Worm (Caenorhabditis elegans) whole organism, late embryonic: ENCODE results near the gene vps-33.2.

Experiments
- C08G9.2 ChIP-seq: sonication (generic microtip); optimal IDR thresholded peaks from 2 replicates; lab custom pipeline; 2016; ENCODE audit warnings: mild to moderate bottlenecking, missing genetic modification characterization, moderate library complexity, missing compliant biosample characterization
- C38D4.7 ChIP-seq: fragments of 200-800 bp; sonication (Bioruptor generic); optimal IDR thresholded peaks from 2 replicates; lab custom pipeline; 2018; ENCODE audit warnings: mild to moderate bottlenecking, missing genetic modification characterization, moderate library complexity, missing compliant biosample characterization
- F13H6.1 ChIP-seq: sonication (generic microtip); optimal IDR thresholded peaks from 2 replicates; lab custom pipeline; 2016; ENCODE audit warnings: missing genetic modification characterization, missing compliant biosample characterization
- K02D7.2 ChIP-seq: sonication (generic microtip); optimal IDR thresholded peaks from 2 replicates; lab custom pipeline; 2017; ENCODE audit warnings: mild to moderate bottlenecking, missing genetic modification characterization, missing compliant biosample characterization
- K09A11.1 ChIP-seq: sonication (generic microtip); optimal IDR thresholded peaks from 2 replicates; lab custom pipeline; 2017; ENCODE audit warnings: antibody characterized with exemption, mild to moderate bottlenecking, missing genetic modification characterization, missing compliant biosample characterization; ENCODE audit not compliant: insufficient read depth
- T23F11.4 ChIP-seq: fragments of 200-800 bp; sonication (Bioruptor generic); optimal IDR thresholded peaks from 2 replicates; lab custom pipeline; 2018; ENCODE audit warnings: mild to moderate bottlenecking, missing genetic modification characterization, missing compliant biosample characterization
- ahr-1 ChIP-seq: sonication (generic microtip); optimal IDR thresholded peaks from 2 replicates; lab custom pipeline; 2016; ENCODE audit warnings: missing genetic modification characterization, missing compliant biosample characterization
- ceh-14 ChIP-seq: sonication (generic microtip); optimal IDR thresholded peaks from 2 replicates; lab custom pipeline; 2016; ENCODE audit warnings: missing genotype, missing genetic modification characterization, missing compliant biosample characterization
- ceh-18 ChIP-seq: sonication (generic microtip); optimal IDR thresholded peaks from 2 replicates; lab custom pipeline; 2016; ENCODE audit warnings: missing genetic modification characterization, missing compliant biosample characterization
- ceh-2 ChIP-seq: sonication (generic microtip); optimal IDR thresholded peaks from 2 replicates; lab custom pipeline; 2016; ENCODE audit warnings: missing genotype, missing genetic modification characterization, missing compliant biosample characterization
- ceh-24 ChIP-seq: sonication (generic microtip); optimal IDR thresholded peaks from 2 replicates; lab custom pipeline; 2016; ENCODE audit warnings: mild to moderate bottlenecking, missing genetic modification characterization, missing compliant biosample characterization
- ceh-30 ChIP-seq: fragments of 150-350 bp; optimal IDR thresholded peaks from 2 replicates; lab custom pipeline; 2014; ENCODE audit warnings: missing biosample characterization, missing genetic modification characterization
- ceh-31 ChIP-seq: sonication (generic microtip); optimal IDR thresholded peaks from 2 replicates; lab custom pipeline; 2016; ENCODE audit warnings: missing genetic modification characterization, missing compliant biosample characterization
- ceh-34 ChIP-seq: sonication (generic microtip); optimal IDR thresholded peaks from 2 replicates; lab custom pipeline; 2016; ENCODE audit warnings: mild to moderate bottlenecking, missing genetic modification characterization, missing compliant biosample characterization
- ceh-45 ChIP-seq: fragments of 200-800 bp; sonication (Bioruptor generic); IDR thresholded peaks from 2 replicates; pipeline ENCODE4 v1.3.6; 2022; ENCODE audit warnings: missing genetic modification reagents, missing genetic modification characterization, missing compliant biosample characterization
- ceh-6 ChIP-seq: fragments of 200-800 bp; sonication (Bioruptor generic); optimal IDR thresholded peaks from 2 replicates; lab custom pipeline; 2018; ENCODE audit warnings: mild to moderate bottlenecking, missing genetic modification characterization, missing compliant biosample characterization
- che-1 ChIP-seq: sonication (generic microtip); optimal IDR thresholded peaks from 2 replicates; lab custom pipeline; 2016; ENCODE audit warnings: mild to moderate bottlenecking, missing genetic modification characterization, missing compliant biosample characterization
- dmd-4 ChIP-seq: sonication (generic microtip); optimal IDR thresholded peaks from 2 replicates; lab custom pipeline; 2016; ENCODE audit warnings: borderline replicate concordance, missing genetic modification characterization, missing compliant biosample characterization
- dve-1 ChIP-seq: sonication (generic microtip); optimal IDR thresholded peaks from 2 replicates; lab custom pipeline; 2017; ENCODE audit warnings: antibody characterized with exemption, mild to moderate bottlenecking, missing genetic modification characterization, missing compliant biosample characterization
- elt-2 ChIP-seq: sonication (generic microtip); optimal IDR thresholded peaks from 2 replicates; lab custom pipeline; 2016; ENCODE audit warnings: missing genetic modification reagents, missing genetic modification characterization, missing compliant biosample characterization
- ets-4 ChIP-seq: sonication (generic microtip); optimal IDR thresholded peaks from 2 replicates; lab custom pipeline; 2016; ENCODE audit warnings: missing genetic modification characterization, missing compliant biosample characterization
- eyg-1 ChIP-seq: sonication (generic microtip); optimal IDR thresholded peaks from 2 replicates; lab custom pipeline; 2016; ENCODE audit warnings: missing genotype, missing genetic modification characterization, missing compliant biosample characterization
- fax-1 ChIP-seq: sonication (generic microtip); optimal IDR thresholded peaks from 2 replicates; lab custom pipeline; 2016; ENCODE audit warnings: missing genotype, missing genetic modification characterization, missing compliant biosample characterization
- fkh-10 ChIP-seq: fragments of 150-350 bp; optimal IDR thresholded peaks from 2 replicates; lab custom pipeline; 2014; ENCODE audit warnings: missing biosample characterization, missing genetic modification reagents, missing genetic modification characterization
- fkh-6 ChIP-seq: sonication (generic microtip); optimal IDR thresholded peaks from 2 replicates; lab custom pipeline; 2016; ENCODE audit warnings: missing genetic modification characterization, missing compliant biosample characterization
- gmeb-2 ChIP-seq: sonication (generic microtip); optimal IDR thresholded peaks from 2 replicates; lab custom pipeline; 2016; ENCODE audit warnings: missing genetic modification characterization, inconsistent platforms, missing compliant biosample characterization
- hlh-13 ChIP-seq: fragments of 200-800 bp; sonication (Bioruptor generic); optimal IDR thresholded peaks from 2 replicates; lab custom pipeline; 2018; ENCODE audit warnings: mild to moderate bottlenecking, missing genetic modification characterization, missing compliant biosample characterization
- hlh-15 ChIP-seq: sonication (generic microtip); optimal IDR thresholded peaks from 2 replicates; lab custom pipeline; 2016; ENCODE audit warnings: missing genetic modification characterization, missing compliant biosample characterization
- hlh-30 ChIP-seq: sonication (generic microtip); optimal IDR thresholded peaks from 2 replicates; lab custom pipeline; 2017; ENCODE audit warnings: antibody characterized with exemption, missing genetic modification characterization, missing compliant biosample characterization; ENCODE audit not compliant: insufficient read depth
- hlh-8 ChIP-seq: sonication (generic microtip); optimal IDR thresholded peaks from 2 replicates; lab custom pipeline; 2016; ENCODE audit warnings: missing genotype, missing genetic modification characterization, missing compliant biosample characterization
- lim-6 ChIP-seq: sonication (generic microtip); optimal IDR thresholded peaks from 2 replicates; lab custom pipeline; 2016; ENCODE audit warnings: missing genetic modification characterization, missing compliant biosample characterization
- lin-11 ChIP-seq: fragments of 200-800 bp; sonication (Bioruptor generic); optimal IDR thresholded peaks from 2 replicates; lab custom pipeline; 2018; ENCODE audit warnings: mild to moderate bottlenecking, missing genetic modification characterization, missing compliant biosample characterization
- mec-3 ChIP-seq: sonication (generic microtip); optimal IDR thresholded peaks from 2 replicates; lab custom pipeline; 2016; ENCODE audit warnings: borderline replicate concordance, missing genetic modification characterization, missing compliant biosample characterization
- nfya-1 ChIP-seq: sonication (generic microtip); optimal IDR thresholded peaks from 2 replicates; lab custom pipeline; 2017; ENCODE audit warnings: missing genetic modification characterization, mild to moderate bottlenecking, missing compliant biosample characterization, antibody characterized with exemption, moderate library complexity
- nhr-11 ChIP-seq: fragments of 150-350 bp; optimal IDR thresholded peaks from 2 replicates; lab custom pipeline; 2014; ENCODE audit warnings: missing biosample characterization, missing genetic modification characterization
- nhr-232 ChIP-seq: sonication (generic microtip); optimal IDR thresholded peaks from 2 replicates; lab custom pipeline; 2016; ENCODE audit warnings: missing genetic modification characterization, missing compliant biosample characterization
- npax-4 ChIP-seq: sonication (generic microtip); optimal IDR thresholded peaks from 2 replicates; lab custom pipeline; 2016; ENCODE audit warnings: missing genetic modification characterization, missing compliant biosample characterization
- odd-2 ChIP-seq: sonication (generic microtip); optimal IDR thresholded peaks from 2 replicates; lab custom pipeline; 2017; ENCODE audit warnings: antibody characterized with exemption, mild to moderate bottlenecking, missing genetic modification characterization, missing compliant biosample characterization
- pat-9 ChIP-seq: fragments of 200-800 bp; sonication (Bioruptor generic); optimal IDR thresholded peaks from 2 replicates; lab custom pipeline; 2018; ENCODE audit warnings: mild to moderate bottlenecking, missing genetic modification characterization, moderate library complexity, missing compliant biosample characterization
- pax-1 ChIP-seq: fragments of 150-350 bp; optimal IDR thresholded peaks from 2 replicates; lab custom pipeline; 2014; ENCODE audit warnings: missing biosample characterization, missing genetic modification characterization
- pha-2 ChIP-seq: sonication (generic microtip); optimal IDR thresholded peaks from 2 replicates; lab custom pipeline; 2017; ENCODE audit warnings: mild to moderate bottlenecking, missing genetic modification characterization, missing compliant biosample characterization
- pros-1 ChIP-seq: fragments of 150-350 bp; optimal IDR thresholded peaks from 2 replicates; lab custom pipeline; 2014; ENCODE audit warnings: missing biosample characterization, missing genetic modification reagents, missing genetic modification characterization
- ref-2 ChIP-seq: sonication (generic microtip); optimal IDR thresholded peaks from 2 replicates; lab custom pipeline; 2016; ENCODE audit warnings: missing genetic modification characterization, missing compliant biosample characterization
- sdc-2 ChIP-seq: sonication (generic microtip); optimal IDR thresholded peaks from 2 replicates; lab custom pipeline; 2016; ENCODE audit warnings: missing genotype, missing genetic modification characterization, missing compliant biosample characterization
- sox-4 ChIP-seq: sonication (generic microtip); optimal IDR thresholded peaks from 2 replicates; lab custom pipeline; 2017; ENCODE audit warnings: mild to moderate bottlenecking, missing genetic modification characterization, inconsistent platforms, missing compliant biosample characterization
- syd-9 ChIP-seq: sonication (generic microtip); optimal IDR thresholded peaks from 2 replicates; lab custom pipeline; 2016; ENCODE audit warnings: mild to moderate bottlenecking, missing genetic modification characterization, moderate library complexity, missing compliant biosample characterization
- tbx-2 ChIP-seq: sonication (generic microtip); optimal IDR thresholded peaks from 2 replicates; lab custom pipeline; 2016; ENCODE audit warnings: missing genetic modification characterization, missing compliant biosample characterization
- unc-3 ChIP-seq, 2 experiments: fragments of 200-800 bp in 1 of 2; sonication (Bioruptor generic) in 1 of 2; sonication (generic microtip) in 1 of 2; conservative IDR thresholded peaks in 1 of 2; optimal IDR thresholded peaks in 1 of 2; 2 replicates each; pipeline versions ENCODE4 v1.3.6 to Lab custom; 2016 to 2022; ENCODE audit warnings: missing compliant biosample characterization in 2 of 2, missing genetic modification characterization in 2 of 2, missing genetic modification reagents in 1 of 2
- unc-55 ChIP-seq: sonication (generic microtip); optimal IDR thresholded peaks from 2 replicates; lab custom pipeline; 2017; ENCODE audit warnings: missing biosample characterization, missing genetic modification reagents, missing genetic modification characterization
- zip-5 ChIP-seq: sonication (generic microtip); optimal IDR thresholded peaks from 2 replicates; lab custom pipeline; 2016; ENCODE audit warnings: missing genetic modification characterization, missing compliant biosample characterization
- ztf-16 ChIP-seq: sonication (generic microtip); optimal IDR thresholded peaks from 2 replicates; lab custom pipeline; 2017; ENCODE audit warnings: missing genetic modification characterization, missing compliant biosample characterization

vps-33.2 gene

DNA sequence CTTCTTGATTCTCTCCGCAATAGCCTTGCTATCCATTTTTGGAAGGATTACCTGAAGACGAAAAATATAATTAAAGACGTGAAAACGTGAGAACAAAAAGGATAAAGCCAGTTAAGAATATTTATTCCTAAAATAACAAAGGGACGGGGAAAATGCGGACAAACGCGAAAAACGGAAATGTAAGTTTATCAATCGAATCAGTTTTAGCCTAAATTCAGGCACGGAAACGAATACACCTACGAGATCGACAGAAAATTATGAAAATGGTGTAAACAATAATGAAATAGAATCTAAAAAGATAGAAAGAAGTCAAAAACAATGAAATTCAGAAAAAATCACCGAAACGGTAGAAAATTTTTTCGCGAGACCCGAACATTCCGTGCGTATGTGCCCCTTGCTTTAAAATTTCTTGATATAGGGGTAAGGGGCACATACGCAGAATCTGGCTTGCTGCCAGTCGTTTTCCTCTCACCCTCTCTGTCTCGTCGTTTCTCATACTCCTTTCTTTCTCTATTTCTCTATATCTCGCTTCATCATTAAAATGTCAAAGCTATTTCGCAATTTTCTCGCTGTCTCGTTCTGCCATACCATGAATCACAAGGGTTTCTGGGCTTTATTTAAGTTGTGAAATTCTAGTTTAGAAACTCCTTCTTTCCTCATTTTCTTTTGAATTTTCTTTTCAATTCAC lies 12.3 kb upstream of the vps-33.2 start, which contains the start of gene icd-1:
Gene icd-1, minus strand, starts transcription at position 51 of the 688 bp plus-strand sequence.
- TF ChIP-seq ceh-31 (tag; lab: Kevin White, UChicago) (peak; percentile 88), ceh-14 (tag; lab: Kevin White, UChicago) (peak; percentile 68), syd-9 (tag; lab: Kevin White, UChicago) (peak; percentile 54), pha-2 (tag; lab: Kevin White, UChicago) (no peak), hlh-15 (no peak), pat-9 (no peak), T23F11.4 (GFP tag; lab: Kevin White, UChicago) (no peak), pros-1 (tag; lab: Kevin White, UChicago) (peak; percentile 59), tbx-2 (tag; lab: Kevin White, UChicago) (peak; percentile 87), ceh-24 (tag; lab: Kevin White, UChicago) (no peak), sox-4 (tag; lab: Kevin White, UChicago) (no peak), dmd-4 (tag; lab: Kevin White, UChicago) (no peak), unc-3 (GFP tag; conservative IDR thresholded peaks at IDR 0.05; lab: Robert Waterston, UW) (no peak), unc-3 (tag; optimal IDR thresholded peaks at IDR 0.05; lab: Kevin White, UChicago) (no peak), npax-4 (tag; lab: Kevin White, UChicago) (no peak), unc-55 (GFP tag; lab: Kevin White, UChicago) (peak; percentile 97), fkh-6 (no peak), nhr-232 (tag; lab: Kevin White, UChicago) (no peak), sdc-2 (tag; lab: Kevin White, UChicago) (no peak), ceh-2 (no peak), lin-11 (tag; lab: Kevin White, UChicago) (no peak), C38D4.7 (GFP tag; lab: Kevin White, UChicago) (no peak), gmeb-2 (tag; lab: Kevin White, UChicago) (no peak), K02D7.2 (tag; lab: Kevin White, UChicago) (no peak), ahr-1 (tag; lab: Kevin White, UChicago) (no peak), elt-2 (tag; lab: Kevin White, UChicago) (peak; percentile 66), ceh-6 (GFP tag; lab: Kevin White, UChicago) (no peak), ztf-16 (tag; lab: Kevin White, UChicago) (no peak), fax-1 (peak; percentile 0), eyg-1 (tag; lab: Kevin White, UChicago) (no peak), K09A11.1 (peak; percentile 60), ref-2 (tag; lab: Kevin White, UChicago) (peak; percentile 78), ceh-30 (tag; lab: Kevin White, UChicago) (peak; percentile 82), fkh-10 (GFP tag; lab: Kevin White, UChicago) (no peak), mec-3 (tag; lab: Kevin White, UChicago) (no peak), ceh-18 (peak; percentile 93), lim-6 (tag; lab: Kevin White, UChicago) (peak; percentile 13), odd-2 (tag; lab: Kevin White, UChicago) (no peak), ets-4 (tag; lab: Kevin White, UChicago) (no peak), ceh-34 (tag; lab: Kevin White, UChicago) (peak; percentile 79), zip-5 (no peak), nhr-11 (tag; lab: Kevin White, UChicago) (peak; percentile 66), dve-1 (tag; lab: Kevin White, UChicago) (peak; percentile 84), hlh-8 (tag; lab: Kevin White, UChicago) (no peak), ceh-45 (no peak), C08G9.2 (tag; lab: Kevin White, UChicago) (peak; percentile 7), nfya-1 (tag; lab: Kevin White, UChicago) (peak; percentile 96), hlh-13 (GFP tag; lab: Kevin White, UChicago) (no peak), che-1 (tag; lab: Kevin White, UChicago) (no peak), F13H6.1 (no peak), pax-1 (peak; percentile 87), hlh-30 (tag; lab: Kevin White, UChicago) (peak; percentile 80)
